Worm (Caenorhabditis elegans) whole organism, young adult: ENCODE results near the gene kbp-4.

Source experiments
- B0019.2 ChIP-seq: fragments of 200-800 bp; sonication (Bioruptor generic); conservative IDR thresholded peaks from 2 replicates; pipeline ENCODE4 v1.3.6; 2022; ENCODE audit warnings: missing genetic modification reagents, missing genetic modification characterization, missing compliant biosample characterization
- B0035.1 ChIP-seq: sonication (generic microtip); optimal IDR thresholded peaks from 2 replicates; lab custom pipeline; 2016; ENCODE audit warnings: missing genetic modification characterization, mild to moderate bottlenecking, missing compliant biosample characterization, missing genotype, missing genetic modification reagents
- C17E4.6 ChIP-seq: fragments of 200-800 bp; sonication (Bioruptor generic); IDR thresholded peaks from 2 replicates; pipeline ENCODE4 v1.3.6; 2022; ENCODE audit warnings: missing genetic modification reagents, missing genetic modification characterization, missing compliant biosample characterization
- D2030.7 ChIP-seq: fragments of 200-800 bp; sonication (Bioruptor generic); IDR thresholded peaks from 2 replicates; pipeline ENCODE4 v1.3.6; 2022; ENCODE audit warnings: missing genetic modification reagents, missing genetic modification characterization, missing compliant biosample characterization
- F37B4.10 ChIP-seq: fragments of 200-800 bp; sonication (Bioruptor generic); IDR thresholded peaks from 2 replicates; pipeline ENCODE4 v1.3.6; 2022; ENCODE audit warnings: missing genetic modification characterization, missing compliant biosample characterization
- F57A8.1 ChIP-seq: fragments of 200-800 bp; sonication (Bioruptor generic); optimal IDR thresholded peaks from 2 replicates; lab custom pipeline; 2018; ENCODE audit warnings: mild to moderate bottlenecking, missing genetic modification characterization, moderate library complexity, missing compliant biosample characterization
- F57C9.4 ChIP-seq: sonication (generic microtip); optimal IDR thresholded peaks from 2 replicates; lab custom pipeline; 2017; ENCODE audit warnings: mild to moderate bottlenecking, missing genetic modification characterization, missing compliant biosample characterization
- T07F8.4 ChIP-seq: sonication (generic microtip); optimal IDR thresholded peaks from 2 replicates; lab custom pipeline; 2016; ENCODE audit warnings: mild to moderate bottlenecking, missing genetic modification characterization, moderate library complexity, missing compliant biosample characterization
- T26A5.8 ChIP-seq: sonication (generic microtip); optimal IDR thresholded peaks from 2 replicates; lab custom pipeline; 2016; ENCODE audit warnings: missing genetic modification characterization, missing compliant biosample characterization
- Y56A3A.18 ChIP-seq: fragments of 200-800 bp; sonication (Bioruptor generic); IDR thresholded peaks from 2 replicates; pipeline ENCODE4 v1.3.6; 2022; ENCODE audit warnings: missing genetic modification reagents, missing genetic modification characterization, missing compliant biosample characterization
- Y67H2A.10 ChIP-seq: fragments of 200-800 bp; sonication (Bioruptor generic); conservative IDR thresholded peaks from 2 replicates; pipeline ENCODE4 v1.3.6; 2022; ENCODE audit warnings: missing genetic modification reagents, missing genetic modification characterization, missing compliant biosample characterization
- ZK185.1 ChIP-seq: sonication (generic microtip); optimal IDR thresholded peaks from 2 replicates; lab custom pipeline; 2016; ENCODE audit warnings: mild to moderate bottlenecking, missing genetic modification characterization, missing compliant biosample characterization; ENCODE audit not compliant: poor library complexity, severe bottlenecking
- atf-7 ChIP-seq: sonication (generic microtip); optimal IDR thresholded peaks from 2 replicates; lab custom pipeline; 2017; ENCODE audit warnings: mild to moderate bottlenecking, missing genetic modification characterization, missing compliant biosample characterization
- bed-2 ChIP-seq: fragments of 200-800 bp; sonication (Bioruptor generic); IDR thresholded peaks from 2 replicates; pipeline ENCODE4 v1.3.6; 2022; ENCODE audit warnings: missing genetic modification reagents, missing genetic modification characterization, missing compliant biosample characterization
- cebp-1 ChIP-seq, 2 experiments: fragments of 200-800 bp in 1 of 2; sonication (Bioruptor generic) in 1 of 2; sonication (generic microtip) in 1 of 2; IDR thresholded peaks in 1 of 2; optimal IDR thresholded peaks in 1 of 2; 2 replicates each; pipeline versions ENCODE4 v1.3.6 to Lab custom; 2017 to 2022; ENCODE audit warnings: missing compliant biosample characterization in 2 of 2, missing genetic modification characterization in 2 of 2, mild to moderate bottlenecking in 1 of 2, missing genetic modification reagents in 1 of 2, moderate library complexity in 1 of 2
- cebp-2 ChIP-seq: fragments of 200-800 bp; sonication (Bioruptor generic); IDR thresholded peaks from 2 replicates; pipeline ENCODE4 v1.3.6; 2022; ENCODE audit warnings: missing genetic modification characterization, missing compliant biosample characterization
- ceh-40 ChIP-seq: fragments of 200-800 bp; sonication (Bioruptor generic); IDR thresholded peaks from 2 replicates; pipeline ENCODE4 v1.3.6; 2022; ENCODE audit warnings: missing genetic modification characterization, missing compliant biosample characterization
- ceh-91 ChIP-seq: fragments of 200-800 bp; sonication (Bioruptor generic); IDR thresholded peaks from 2 replicates; pipeline ENCODE4 v1.3.6; 2022; ENCODE audit warnings: missing genetic modification reagents, missing genetic modification characterization, missing compliant biosample characterization
- dpff-1 ChIP-seq: sonication (generic microtip); optimal IDR thresholded peaks from 2 replicates; lab custom pipeline; 2017; ENCODE audit warnings: mild to moderate bottlenecking, missing genetic modification characterization, missing compliant biosample characterization
- dpl-1 ChIP-seq: fragments of 150-350 bp; optimal IDR thresholded peaks from 2 replicates; lab custom pipeline; 2014; ENCODE audit warnings: missing biosample characterization, missing genetic modification reagents, missing genetic modification characterization
- efl-1 ChIP-seq: fragments of 150-350 bp; optimal IDR thresholded peaks from 2 replicates; lab custom pipeline; 2014; ENCODE audit warnings: missing biosample characterization, missing genetic modification reagents, missing genetic modification characterization
- egrh-3 ChIP-seq: fragments of 200-800 bp; sonication (Bioruptor generic); IDR thresholded peaks from 2 replicates; pipeline ENCODE4 v1.3.6; 2022; ENCODE audit warnings: missing genetic modification reagents, missing genetic modification characterization, missing compliant biosample characterization
- ets-4 ChIP-seq: fragments of 200-800 bp; sonication (Bioruptor generic); optimal IDR thresholded peaks from 2 replicates; lab custom pipeline; 2018; ENCODE audit warnings: mild to moderate bottlenecking, missing genetic modification characterization, missing compliant biosample characterization
- lin-26 ChIP-seq: fragments of 200-800 bp; sonication (Bioruptor generic); IDR thresholded peaks from 2 replicates; pipeline ENCODE4 v1.3.6; 2022; ENCODE audit warnings: missing genetic modification reagents, missing genetic modification characterization, missing compliant biosample characterization
- lin-54 ChIP-seq: fragments of 200-800 bp; sonication (Bioruptor generic); optimal IDR thresholded peaks from 2 replicates; lab custom pipeline; 2018; ENCODE audit warnings: mild to moderate bottlenecking, missing genetic modification characterization, missing compliant biosample characterization
- lsy-27 ChIP-seq: sonication (generic microtip); optimal IDR thresholded peaks from 2 replicates; lab custom pipeline; 2017; ENCODE audit warnings: missing genetic modification characterization, mild to moderate bottlenecking, missing compliant biosample characterization, antibody characterized with exemption, missing genotype, borderline replicate concordance; ENCODE audit not compliant: insufficient read depth
- nfya-1 ChIP-seq: sonication (generic microtip); optimal IDR thresholded peaks from 2 replicates; lab custom pipeline; 2017; ENCODE audit warnings: antibody characterized with exemption, missing compliant biosample characterization, missing genetic modification characterization, borderline replicate concordance; ENCODE audit not compliant: insufficient read depth
- nfya-2 ChIP-seq: fragments of 200-800 bp; sonication (Bioruptor generic); IDR thresholded peaks from 2 replicates; pipeline ENCODE4 v1.3.6; 2022; ENCODE audit warnings: missing genetic modification reagents, missing genetic modification characterization, missing compliant biosample characterization
- nhr-179 ChIP-seq: sonication (generic microtip); optimal IDR thresholded peaks from 2 replicates; lab custom pipeline; 2016; ENCODE audit warnings: mild to moderate bottlenecking, missing genetic modification characterization, missing compliant biosample characterization
- nhr-80 ChIP-seq: sonication (generic microtip); optimal IDR thresholded peaks from 2 replicates; lab custom pipeline; 2016; ENCODE audit warnings: missing genetic modification characterization, missing compliant biosample characterization
- pbrm-1 ChIP-seq: fragments of 200-800 bp; sonication (Bioruptor generic); IDR thresholded peaks from 2 replicates; pipeline ENCODE4 v1.3.6; 2022; ENCODE audit warnings: missing genetic modification reagents, missing genetic modification characterization, missing compliant biosample characterization
- repo-1 ChIP-seq: sonication (generic microtip); optimal IDR thresholded peaks from 2 replicates; lab custom pipeline; 2017; ENCODE audit warnings: mild to moderate bottlenecking, missing genetic modification characterization, missing compliant biosample characterization
- unc-62 ChIP-seq: fragments of 150-350 bp; optimal IDR thresholded peaks from 2 replicates; lab custom pipeline; 2014; ENCODE audit warnings: missing biosample characterization, missing genetic modification reagents, missing genetic modification characterization
- zfh-2 ChIP-seq: fragments of 200-800 bp; sonication (Bioruptor generic); conservative IDR thresholded peaks from 2 replicates; pipeline ENCODE4 v1.3.6; 2022; ENCODE audit warnings: missing genetic modification reagents, missing genetic modification characterization, missing compliant biosample characterization
- ztf-25 ChIP-seq: fragments of 200-800 bp; sonication (Bioruptor generic); IDR thresholded peaks from 2 replicates; pipeline ENCODE4 v1.3.6; 2022; ENCODE audit warnings: missing genetic modification reagents, missing genetic modification characterization, missing compliant biosample characterization
- ztf-26 ChIP-seq: sonication (generic microtip); optimal IDR thresholded peaks from 2 replicates; lab custom pipeline; 2017; ENCODE audit warnings: missing genetic modification characterization, missing compliant biosample characterization
- ztf-3 ChIP-seq: fragments of 200-800 bp; sonication (Bioruptor generic); optimal IDR thresholded peaks from 2 replicates; lab custom pipeline; 2018; ENCODE audit warnings: mild to moderate bottlenecking, missing genetic modification characterization, missing compliant biosample characterization

kbp-4 gene

ce11 chrIII:1054096-1054495, 26.6 kb upstream of the kbp-4 start:
- TF ChIP-seq bed-2 (GFP tag; lab: Robert Waterston, UW) (no peak), ztf-25 (no peak), unc-62 (GFP tag; lab: Kevin White, UChicago) (no peak), cebp-1 (GFP tag; IDR thresholded peaks at IDR 0.05; lab: Robert Waterston, UW) (no peak), cebp-1 (tag; optimal IDR thresholded peaks at IDR 0.05; lab: Kevin White, UChicago) (no peak), zfh-2 (GFP tag; lab: Robert Waterston, UW) (peak; percentile 55), dpff-1 (tag; lab: Kevin White, UChicago) (no peak)

ce11 chrIII:1058074-1058473, 22.6 kb upstream of the kbp-4 start:
- TF ChIP-seq egrh-3 (GFP tag; lab: Robert Waterston, UW) = no peak
- no peak for TF ChIP-seq F57C9.4
- no peak for TF ChIP-seq F57A8.1
- no peak for TF ChIP-seq ztf-3 (GFP tag; lab: Kevin White, UChicago)
- no peak for TF ChIP-seq lin-54 (GFP tag; lab: Kevin White, UChicago)
- TF ChIP-seq nfya-2 (GFP tag; lab: Robert Waterston, UW) = no peak
- no peak for TF ChIP-seq Y67H2A.10 (GFP tag; lab: Robert Waterston, UW)
- TF ChIP-seq D2030.7 (GFP tag; lab: Robert Waterston, UW) = no peak
- no peak for TF ChIP-seq nhr-80 (tag; lab: Kevin White, UChicago)
- no peak for TF ChIP-seq nhr-179 (tag; lab: Kevin White, UChicago)
- no peak for TF ChIP-seq atf-7
- no peak for TF ChIP-seq C17E4.6 (GFP tag; lab: Robert Waterston, UW)
- TF ChIP-seq lsy-27 (tag; lab: Kevin White, UChicago) = no peak
- no peak for TF ChIP-seq repo-1 (tag; lab: Kevin White, UChicago)
- no peak for TF ChIP-seq Y56A3A.18 (GFP tag; lab: Robert Waterston, UW)
- no peak for TF ChIP-seq pbrm-1 (GFP tag; lab: Robert Waterston, UW)
- TF ChIP-seq nfya-1 (tag; lab: Kevin White, UChicago) = no peak

- no peak for TF ChIP-seq ets-4 (GFP tag; lab: Kevin White, UChicago)
- no peak for TF ChIP-seq pbrm-1 (GFP tag; lab: Robert Waterston, UW)
- no peak for TF ChIP-seq lin-26 (GFP tag; lab: Robert Waterston, UW)
- no peak for TF ChIP-seq ztf-26 (tag; lab: Kevin White, UChicago)
- TF ChIP-seq ceh-40 = no peak
- no peak for TF ChIP-seq B0019.2 (GFP tag; lab: Robert Waterston, UW)
- no peak for TF ChIP-seq efl-1 (GFP tag; lab: Kevin White, UChicago)
- no peak for TF ChIP-seq B0035.1 (tag; lab: Kevin White, UChicago)
- TF ChIP-seq T07F8.4 = no peak
- TF ChIP-seq Y67H2A.10 (GFP tag; lab: Robert Waterston, UW) = no peak
- no peak for TF ChIP-seq T26A5.8 (tag; lab: Kevin White, UChicago)
- TF ChIP-seq F37B4.10 (GFP tag; lab: Robert Waterston, UW) = no peak
- TF ChIP-seq unc-62 (GFP tag; lab: Kevin White, UChicago) = no peak
- no peak for TF ChIP-seq dpl-1 (GFP tag; lab: Kevin White, UChicago)
- no peak for TF ChIP-seq cebp-2 (GFP tag; lab: Robert Waterston, UW)
- no peak for TF ChIP-seq ceh-91 (GFP tag; lab: Robert Waterston, UW)
- no peak for TF ChIP-seq ZK185.1 (tag; lab: Kevin White, UChicago)
Observed at ce11 chrIII:1058881-1059280, 21.8 kb upstream of the kbp-4 start.
